Worm (Caenorhabditis elegans) whole organism, L3 larva: Measurements from ENCODE around the gene grsp-2.

ENCODE experiments used
- R02D3.7 ChIP-seq: fragments of 150-350 bp; optimal IDR thresholded peaks from 2 replicates; lab custom pipeline; 2014; ENCODE audit warnings: missing biosample characterization, missing genetic modification characterization
- aly-2 ChIP-seq: fragments of 150-350 bp; optimal IDR thresholded peaks from 2 replicates; lab custom pipeline; 2014; ENCODE audit warnings: missing biosample characterization, missing genetic modification characterization
- ama-1 ChIP-seq: fragments of 150-350 bp; optimal IDR thresholded peaks from 2 replicates; lab custom pipeline; 2018
- ceh-28 ChIP-seq: fragments of 150-350 bp; optimal IDR thresholded peaks from 2 replicates; lab custom pipeline; 2014; ENCODE audit warnings: missing biosample characterization, missing genetic modification reagents, missing genetic modification characterization
- ceh-82 ChIP-seq: fragments of 150-350 bp; optimal IDR thresholded peaks from 2 replicates; lab custom pipeline; 2014; ENCODE audit warnings: missing biosample characterization, missing genetic modification characterization
- daf-12 ChIP-seq: fragments of 150-350 bp; optimal IDR thresholded peaks from 2 replicates; lab custom pipeline; 2014; ENCODE audit warnings: missing biosample characterization, missing genetic modification reagents, missing genetic modification characterization
- egl-27 ChIP-seq: sonication (generic microtip); optimal IDR thresholded peaks from 4 replicates; lab custom pipeline; 2017; ENCODE audit warnings: missing biosample characterization, missing genetic modification reagents, missing genetic modification characterization
- elt-1 ChIP-seq: fragments of 150-350 bp; optimal IDR thresholded peaks from 2 replicates; lab custom pipeline; 2014; ENCODE audit warnings: missing biosample characterization, missing genetic modification characterization
- elt-2 ChIP-seq: sonication (generic microtip); optimal IDR thresholded peaks from 2 replicates; lab custom pipeline; 2016; ENCODE audit warnings: missing genetic modification reagents, mild to moderate bottlenecking, missing genetic modification characterization, missing compliant biosample characterization
- elt-3 ChIP-seq, 3 experiments: fragments of 150-350 bp in 1 of 3; sonication (generic microtip) in 2 of 3; optimal IDR thresholded peaks; 2 replicates in 2 of 3; 4 replicates in 1 of 3; lab custom pipeline; 2014 to 2017; ENCODE audit warnings: missing biosample characterization in 3 of 3, missing genetic modification characterization in 3 of 3
- fkh-10 ChIP-seq: sonication (generic microtip); optimal IDR thresholded peaks from 2 replicates; lab custom pipeline; 2017; ENCODE audit warnings: missing biosample characterization, missing genetic modification reagents, missing genetic modification characterization
- fos-1 ChIP-seq: fragments of 150-350 bp; optimal IDR thresholded peaks from 2 replicates; lab custom pipeline; 2014; ENCODE audit warnings: missing biosample characterization, missing genetic modification characterization
- hmg-11 ChIP-seq: sonication (generic microtip); optimal IDR thresholded peaks from 2 replicates; lab custom pipeline; 2016; ENCODE audit warnings: missing genetic modification characterization, missing compliant biosample characterization
- jun-1 ChIP-seq: fragments of 150-350 bp; optimal IDR thresholded peaks from 2 replicates; lab custom pipeline; 2014; ENCODE audit warnings: missing biosample characterization, missing genetic modification reagents, missing genetic modification characterization
- lin-15B ChIP-seq: fragments of 150-350 bp; optimal IDR thresholded peaks from 2 replicates; lab custom pipeline; 2014; ENCODE audit warnings: missing biosample characterization, missing genetic modification characterization
- lin-39 ChIP-seq: fragments of 150-350 bp; optimal IDR thresholded peaks from 2 replicates; lab custom pipeline; 2018; ENCODE audit warnings: missing biosample characterization, missing genetic modification reagents, missing genetic modification characterization
- lsy-12 ChIP-seq: sonication (generic microtip); optimal IDR thresholded peaks from 2 replicates; lab custom pipeline; 2016; ENCODE audit warnings: mild to moderate bottlenecking, missing genetic modification characterization, missing compliant biosample characterization
- mml-1 ChIP-seq: fragments of 150-350 bp; sonication (generic microtip); optimal IDR thresholded peaks from 3 replicates; lab custom pipeline; 2014; ENCODE audit warnings: missing biosample characterization, missing genetic modification characterization
- nhr-11 ChIP-seq: fragments of 150-350 bp; optimal IDR thresholded peaks from 2 replicates; lab custom pipeline; 2014; ENCODE audit warnings: missing biosample characterization, missing genetic modification characterization
- nhr-12 ChIP-seq: fragments of 150-350 bp; optimal IDR thresholded peaks from 2 replicates; lab custom pipeline; 2014; ENCODE audit warnings: missing biosample characterization, missing genetic modification characterization
- nhr-23 ChIP-seq: fragments of 150-350 bp; optimal IDR thresholded peaks from 2 replicates; lab custom pipeline; 2014; ENCODE audit warnings: missing biosample characterization, missing genetic modification reagents, missing genetic modification characterization
- nhr-237 ChIP-seq: fragments of 150-350 bp; optimal IDR thresholded peaks from 2 replicates; lab custom pipeline; 2014; ENCODE audit warnings: missing biosample characterization, missing genetic modification characterization
- nhr-25 ChIP-seq: sonication (generic microtip); optimal IDR thresholded peaks from 2 replicates; lab custom pipeline; 2017; ENCODE audit warnings: missing biosample characterization, missing genetic modification characterization
- nhr-28 ChIP-seq: fragments of 150-350 bp; optimal IDR thresholded peaks from 2 replicates; lab custom pipeline; 2014; ENCODE audit warnings: missing biosample characterization, missing genetic modification characterization
- nhr-43 ChIP-seq: sonication (generic microtip); optimal IDR thresholded peaks from 2 replicates; lab custom pipeline; 2016; ENCODE audit warnings: mild to moderate bottlenecking, missing genetic modification characterization, missing compliant biosample characterization; ENCODE audit not compliant: poor library complexity, severe bottlenecking
- nhr-76 ChIP-seq: fragments of 150-350 bp; sonication (generic microtip); optimal IDR thresholded peaks from 5 replicates; lab custom pipeline; 2014; ENCODE audit warnings: missing biosample characterization, missing genetic modification characterization
- nhr-77 ChIP-seq: fragments of 150-350 bp; optimal IDR thresholded peaks from 2 replicates; lab custom pipeline; 2014; ENCODE audit warnings: missing biosample characterization, missing genetic modification characterization
- pha-4 ChIP-seq: fragments of 150-350 bp; optimal IDR thresholded peaks from 2 replicates; lab custom pipeline; 2014; ENCODE audit warnings: missing biosample characterization, missing genetic modification reagents, missing genetic modification characterization
- pqm-1 ChIP-seq: fragments of 150-350 bp; optimal IDR thresholded peaks from 2 replicates; lab custom pipeline; 2017; ENCODE audit warnings: missing biosample characterization, missing genetic modification characterization, inconsistent platforms
- sea-2 ChIP-seq: fragments of 150-350 bp; sonication (generic microtip); optimal IDR thresholded peaks from 4 replicates; lab custom pipeline; 2014; ENCODE audit warnings: missing biosample characterization, missing genetic modification reagents, missing genetic modification characterization
- skn-1 ChIP-seq: fragments of 150-350 bp; optimal IDR thresholded peaks from 2 replicates; lab custom pipeline; 2014; ENCODE audit warnings: missing biosample characterization, missing genetic modification characterization
- snpc-4 ChIP-seq: fragments of 150-350 bp; optimal IDR thresholded peaks from 2 replicates; lab custom pipeline; 2014; ENCODE audit warnings: missing biosample characterization, missing genetic modification characterization
- unc-39 ChIP-seq: sonication (generic microtip); optimal IDR thresholded peaks from 4 replicates; lab custom pipeline; 2017; ENCODE audit warnings: missing biosample characterization, missing genetic modification characterization
- unc-62 ChIP-seq: fragments of 150-350 bp; sonication (generic microtip); optimal IDR thresholded peaks from 4 replicates; lab custom pipeline; 2014; ENCODE audit warnings: missing biosample characterization, missing genetic modification reagents, missing genetic modification characterization
- zag-1 ChIP-seq: fragments of 150-350 bp; optimal IDR thresholded peaks from 2 replicates; lab custom pipeline; 2014; ENCODE audit warnings: missing biosample characterization, missing genetic modification characterization
- ztf-11 ChIP-seq: fragments of 150-350 bp; optimal IDR thresholded peaks from 2 replicates; lab custom pipeline; 2014; ENCODE audit warnings: missing biosample characterization, missing genetic modification characterization
- ztf-4 ChIP-seq: fragments of 150-350 bp; optimal IDR thresholded peaks from 2 replicates; lab custom pipeline; 2014; ENCODE audit warnings: missing biosample characterization, missing genetic modification characterization

The grsp-2 gene

ce11 chrIV:8817639-8818038 lies 1.5 kb downstream of the grsp-2 start, which contains the start of gene T28C6.10:
Gene T28C6.10, plus strand, starts transcription at chrIV:8817939.
- TF ChIP-seq lin-15B (tag; lab: Kevin White, UChicago) = no peak
- TF ChIP-seq ztf-4 (tag; lab: Kevin White, UChicago) = no peak
- TF ChIP-seq mml-1 (tag; lab: Kevin White, UChicago) = no peak
- no peak for TF ChIP-seq unc-39 (tag; lab: Kevin White, UChicago)
- TF ChIP-seq zag-1 (tag; lab: Kevin White, UChicago) = no peak
- TF ChIP-seq fos-1 = no peak
- no peak for TF ChIP-seq elt-1 (tag; lab: Kevin White, UChicago)
- no peak for TF ChIP-seq aly-2 (tag; lab: Kevin White, UChicago)
- no peak for TF ChIP-seq nhr-25 (tag; lab: Kevin White, UChicago)
- no peak for TF ChIP-seq R02D3.7 (tag; lab: Kevin White, UChicago)
- TF ChIP-seq nhr-23 = no peak

ce11 chrIV:8819471-8819870 lies 3.3 kb downstream of the grsp-2 start:
- TF ChIP-seq skn-1 (tag; lab: Kevin White, UChicago) (no peak), egl-27 (tag; lab: Kevin White, UChicago) (no peak), ztf-4 (tag; lab: Kevin White, UChicago) (no peak), fos-1 (no peak), hmg-11 (tag; lab: Kevin White, UChicago) (no peak), nhr-12 (tag; lab: Kevin White, UChicago) (no peak), jun-1 (no peak), nhr-76 (tag; lab: Kevin White, UChicago) (no peak), mml-1 (tag; lab: Kevin White, UChicago) (no peak), ztf-11 (tag; lab: Kevin White, UChicago) (no peak), pha-4 (tag; lab: Kevin White, UChicago) (no peak), unc-62 (GFP tag; lab: Kevin White, UChicago) (no peak), nhr-23 (no peak), zag-1 (tag; lab: Kevin White, UChicago) (no peak), lin-39 (tag; lab: Kevin White, UChicago) (no peak), nhr-28 (tag; lab: Kevin White, UChicago) (no peak), lin-15B (tag; lab: Kevin White, UChicago) (no peak), fkh-10 (GFP tag; lab: Kevin White, UChicago) (no peak), nhr-43 (tag; lab: Kevin White, UChicago) (no peak), ceh-28 (tag; lab: Kevin White, UChicago) (no peak)

- TF ChIP-seq zag-1 (tag; lab: Kevin White, UChicago) (no peak), nhr-28 (tag; lab: Kevin White, UChicago) (no peak), daf-12 (tag; lab: Kevin White, UChicago) (no peak), lsy-12 (tag; lab: Kevin White, UChicago) (no peak), ama-1 (lab: Kevin White, UChicago) (no peak), nhr-12 (tag; lab: Kevin White, UChicago) (no peak), ceh-28 (tag; lab: Kevin White, UChicago) (no peak), nhr-77 (tag; lab: Kevin White, UChicago) (no peak), nhr-11 (tag; lab: Kevin White, UChicago) (no peak), ztf-11 (tag; lab: Kevin White, UChicago) (no peak), sea-2 (GFP tag; lab: Kevin White, UChicago) (no peak), elt-3 (tag; optimal IDR thresholded peaks at IDR 0.05; lab: Kevin White, UChicago) (no peak), snpc-4 (no peak), nhr-25 (tag; lab: Kevin White, UChicago) (no peak), lin-39 (tag; lab: Kevin White, UChicago) (no peak), skn-1 (tag; lab: Kevin White, UChicago) (no peak), nhr-76 (tag; lab: Kevin White, UChicago) (no peak), elt-2 (tag; lab: Kevin White, UChicago) (no peak), pha-4 (tag; lab: Kevin White, UChicago) (no peak)
These were observed 3.9 kb downstream of the grsp-2 start, which contains the start of gene T28C6.3 for ce11 chrIV:8820041-8820440. Gene T28C6.3, plus strand, starts transcription at chrIV:8820341.

- no peak for TF ChIP-seq lin-39 (tag; lab: Kevin White, UChicago)
- no peak for TF ChIP-seq ztf-4 (tag; lab: Kevin White, UChicago)
- TF ChIP-seq fos-1 = no peak
- no peak for TF ChIP-seq elt-1 (tag; lab: Kevin White, UChicago)
- TF ChIP-seq elt-3 (tag; optimal IDR thresholded peaks at IDR 0.05; lab: Kevin White, UChicago) = no peak
- no peak for TF ChIP-seq nhr-11 (tag; lab: Kevin White, UChicago)
- TF ChIP-seq nhr-237 (tag; lab: Kevin White, UChicago) = no peak
- no peak for TF ChIP-seq mml-1 (tag; lab: Kevin White, UChicago)
- no peak for TF ChIP-seq zag-1 (tag; lab: Kevin White, UChicago)
- no peak for TF ChIP-seq ceh-82 (tag; lab: Kevin White, UChicago)
- no peak for TF ChIP-seq ceh-28 (tag; lab: Kevin White, UChicago)
- no peak for TF ChIP-seq R02D3.7 (tag; lab: Kevin White, UChicago)
- TF ChIP-seq fkh-10 (GFP tag; lab: Kevin White, UChicago) = no peak
- TF ChIP-seq pqm-1 (tag; lab: Kevin White, UChicago) = no peak
- TF ChIP-seq nhr-25 (tag; lab: Kevin White, UChicago) = no peak
- TF ChIP-seq, all 47 proteins: peak for 0
These were observed 5.0 kb downstream of the grsp-2 start, which contains the start of gene T28C6.5 for ce11 chrIV:8821147-8821546. Gene T28C6.5, plus strand, starts transcription at chrIV:8821447.
